Fruit fly (Drosophila melanogaster) whole organism, adult: ENCODE data around the gene rb.

ENCODE experiments used
- CG11617 ChIP-seq: fragments of 200-800 bp; sonication (Bioruptor generic); optimal IDR thresholded peaks from 2 replicates; lab custom pipeline; 2017; ENCODE audit warnings: mild to moderate bottlenecking, missing biosample characterization, missing genetic modification reagents, missing genetic modification characterization
- CG12768 ChIP-seq: fragments of 200-800 bp; sonication (Bioruptor generic); optimal IDR thresholded peaks from 2 replicates; lab custom pipeline; 2017; ENCODE audit warnings: missing biosample characterization, missing genetic modification characterization, mild to moderate bottlenecking, moderate library complexity, missing genetic modification reagents
- CG14711 ChIP-seq: fragments of 200-800 bp; sonication (Bioruptor generic); optimal IDR thresholded peaks from 2 replicates; lab custom pipeline; 2018; ENCODE audit warnings: missing biosample characterization, mild to moderate bottlenecking, missing genetic modification characterization, moderate library complexity
- CG1620 ChIP-seq: fragments of 200-800 bp; sonication (Bioruptor generic); optimal IDR thresholded peaks from 2 replicates; lab custom pipeline; 2016; ENCODE audit warnings: missing biosample characterization, missing genetic modification characterization
- CG33017 ChIP-seq: fragments of 200-800 bp; sonication (Bioruptor generic); optimal IDR thresholded peaks from 2 replicates; lab custom pipeline; 2018; ENCODE audit warnings: missing biosample characterization, mild to moderate bottlenecking, missing genetic modification characterization, moderate library complexity
- CG5204 ChIP-seq: fragments of 200-800 bp; sonication (Bioruptor generic); optimal IDR thresholded peaks from 2 replicates; lab custom pipeline; 2016; ENCODE audit warnings: missing biosample characterization, missing genetic modification characterization
- CG7045 ChIP-seq: fragments of 200-800 bp; sonication (Bioruptor generic); optimal IDR thresholded peaks from 2 replicates; lab custom pipeline; 2017; ENCODE audit warnings: missing biosample characterization, mild to moderate bottlenecking, missing genetic modification characterization
- CG7101 ChIP-seq: fragments of 200-800 bp; sonication (Bioruptor generic); optimal IDR thresholded peaks from 2 replicates; lab custom pipeline; 2018; ENCODE audit warnings: missing biosample characterization, mild to moderate bottlenecking, missing genetic modification characterization, moderate library complexity
- Clk ChIP-seq: fragments of 200-800 bp; sonication (Bioruptor generic); optimal IDR thresholded peaks from 2 replicates; lab custom pipeline; 2017; ENCODE audit warnings: missing biosample characterization, missing genetic modification characterization
- Crg-1 ChIP-seq: fragments of 200-800 bp; sonication (Bioruptor generic); optimal IDR thresholded peaks from 2 replicates; lab custom pipeline; 2016; ENCODE audit warnings: missing biosample characterization, missing genetic modification characterization
- Hr96 ChIP-seq: fragments of 200-800 bp; sonication (Bioruptor generic); optimal IDR thresholded peaks from 2 replicates; lab custom pipeline; 2016; ENCODE audit warnings: missing biosample characterization, missing genetic modification characterization
- Mnt ChIP-seq: fragments of 200-800 bp; sonication (Bioruptor generic); optimal IDR thresholded peaks from 2 replicates; lab custom pipeline; 2016; ENCODE audit warnings: missing biosample characterization, mild to moderate bottlenecking, missing genetic modification characterization
- bab1 ChIP-seq: fragments of 200-800 bp; sonication (Bioruptor generic); optimal IDR thresholded peaks from 3 replicates; lab custom pipeline; 2019; ENCODE audit warnings: missing biosample characterization, mild to moderate bottlenecking, missing genetic modification characterization, moderate library complexity
- cic ChIP-seq: fragments of 200-800 bp; sonication (Bioruptor generic); optimal IDR thresholded peaks from 2 replicates; lab custom pipeline; 2017; ENCODE audit warnings: missing biosample characterization, mild to moderate bottlenecking, missing genetic modification characterization, moderate library complexity
- cnc ChIP-seq, 2 experiments: fragments of >200 bp; optimal IDR thresholded peaks; 2 replicates each; lab custom pipeline; 2017
- kay ChIP-seq: fragments of 200-800 bp; sonication (Bioruptor generic); peaks from one replicate; lab custom pipeline; 2016; ENCODE audit warnings: missing biosample characterization, missing genetic modification characterization, borderline replicate concordance
- ovo ChIP-seq: fragments of 200-800 bp; sonication (Bioruptor generic); optimal IDR thresholded peaks from 2 replicates; lab custom pipeline; 2016; ENCODE audit warnings: missing biosample characterization, missing genetic modification characterization
- pad ChIP-seq: fragments of 200-800 bp; sonication (Bioruptor generic); optimal IDR thresholded peaks from 3 replicates; lab custom pipeline; 2017; ENCODE audit warnings: missing biosample characterization, missing genetic modification characterization, mild to moderate bottlenecking, moderate library complexity, missing genetic modification reagents
- tj ChIP-seq: fragments of 200-800 bp; sonication (Bioruptor generic); optimal IDR thresholded peaks from 3 replicates; lab custom pipeline; 2017; ENCODE audit warnings: missing biosample characterization, mild to moderate bottlenecking, missing genetic modification characterization, moderate library complexity
- toe ChIP-seq: fragments of 200-800 bp; sonication (Bioruptor generic); optimal IDR thresholded peaks from 2 replicates; lab custom pipeline; 2016; ENCODE audit warnings: missing biosample characterization, missing genetic modification characterization

Gene rb

DNA sequence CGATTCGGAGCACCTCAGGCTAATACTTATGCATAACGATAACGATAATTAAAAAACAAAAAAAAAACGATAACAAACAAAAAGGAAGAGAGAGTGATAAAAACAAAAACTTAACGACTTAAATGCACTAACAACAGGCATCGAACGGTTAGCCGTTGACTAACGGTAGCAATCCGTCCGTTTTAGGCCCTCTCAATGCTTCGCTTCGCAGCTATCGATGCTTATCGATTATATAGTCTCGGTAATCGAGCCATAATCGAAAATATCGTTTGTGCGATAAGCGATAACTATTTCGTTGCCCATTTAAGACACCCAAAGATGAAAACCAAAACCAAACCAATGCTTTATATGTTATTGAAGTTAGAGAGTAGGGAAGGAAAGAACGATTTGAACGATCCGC, 6.4 kb downstream of the rb start:
- TF ChIP-seq Hr96: no peak
- no peak for TF ChIP-seq CG1620 (GFP tag; lab: Kevin White, UChicago)

dm6 chrX:4529909-4530308, 10.5 kb downstream of the rb start, which contains the start of gene CG3556:
TSS of gene CG3556 (plus strand) at chrX:4530231.
- TF ChIP-seq CG7045: no peak
- TF ChIP-seq bab1: peak; percentile 71
- TF ChIP-seq CG7101 (tag; lab: Kevin White, UChicago): no peak
- no peak for TF ChIP-seq cic (GFP tag; lab: Kevin White, UChicago)

- TF ChIP-seq CG12768 (GFP tag; lab: Kevin White, UChicago): no peak
- no peak for TF ChIP-seq CG14711
- TF ChIP-seq bab1: no peak
- no peak for TF ChIP-seq CG11617 (GFP tag; lab: Kevin White, UChicago)
- TF ChIP-seq CG7045: no peak
- no peak for TF ChIP-seq cnc (optimal IDR thresholded peaks at IDR 0.05; lab: Kevin White, UChicago)
- no peak for TF ChIP-seq pad
- no peak for TF ChIP-seq Crg-1 (GFP tag; lab: Kevin White, UChicago)
- no peak for TF ChIP-seq CG33017 (tag; lab: Kevin White, UChicago)
- no peak for TF ChIP-seq Mnt (GFP tag; lab: Kevin White, UChicago)
- TF ChIP-seq CG5204 (GFP tag; lab: Kevin White, UChicago): no peak
- TF ChIP-seq CG1620 (GFP tag; lab: Kevin White, UChicago): no peak
- no peak for TF ChIP-seq toe
- no peak for TF ChIP-seq Clk (GFP tag; lab: Kevin White, UChicago)
- no peak for TF ChIP-seq kay
- TF ChIP-seq Hr96: no peak
- no peak for TF ChIP-seq CG7101 (tag; lab: Kevin White, UChicago)
Observed at dm6 chrX:4526754-4527153, 13.7 kb downstream of the rb start.

- TF ChIP-seq pad: no peak
- TF ChIP-seq ovo (GFP tag; lab: Kevin White, UChicago): no peak
- TF ChIP-seq CG1620 (GFP tag; lab: Kevin White, UChicago): no peak
- TF ChIP-seq Clk (GFP tag; lab: Kevin White, UChicago): no peak
- no peak for TF ChIP-seq CG14711
- no peak for TF ChIP-seq toe
Observed at dm6 chrX:4520879-4521278, 19.5 kb downstream of the rb start.

DNA sequence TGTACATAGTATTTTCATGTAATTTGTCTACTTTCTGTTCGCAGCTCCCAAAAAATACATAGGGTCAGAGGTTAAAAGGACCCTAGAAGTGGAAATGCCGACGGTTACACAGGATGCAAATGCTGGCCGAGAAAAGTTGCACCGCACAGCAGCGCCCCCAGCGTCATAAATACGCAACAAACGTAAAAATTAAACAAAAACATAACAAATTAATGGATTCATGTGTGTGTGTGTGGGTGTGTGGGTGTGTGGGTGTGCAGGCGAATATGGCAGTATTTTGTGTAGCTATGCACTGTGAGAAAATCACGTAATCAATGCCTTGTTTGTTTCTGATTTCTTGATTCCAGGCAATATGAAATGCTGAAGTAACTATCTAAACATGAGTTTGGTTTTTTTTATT, 28.9 kb downstream of the rb start:
- no peak for TF ChIP-seq Mnt (GFP tag; lab: Kevin White, UChicago)
- TF ChIP-seq CG11617 (GFP tag; lab: Kevin White, UChicago): no peak
- no peak for TF ChIP-seq Crg-1 (GFP tag; lab: Kevin White, UChicago)
- TF ChIP-seq ovo (GFP tag; lab: Kevin White, UChicago): no peak
- TF ChIP-seq CG7045: no peak
- TF ChIP-seq CG1620 (GFP tag; lab: Kevin White, UChicago): no peak
- TF ChIP-seq CG14711: no peak
- no peak for TF ChIP-seq pad
- no peak for TF ChIP-seq cnc (optimal IDR thresholded peaks at IDR 0.05; lab: Kevin White, UChicago)
- TF ChIP-seq Hr96: no peak
- TF ChIP-seq CG12768 (GFP tag; lab: Kevin White, UChicago): no peak
- TF ChIP-seq CG5204 (GFP tag; lab: Kevin White, UChicago): no peak
- TF ChIP-seq Clk (GFP tag; lab: Kevin White, UChicago): no peak
- no peak for TF ChIP-seq toe
- TF ChIP-seq tj (GFP tag; lab: Kevin White, UChicago): no peak
- TF ChIP-seq CG33017 (tag; lab: Kevin White, UChicago): no peak
- no peak for TF ChIP-seq bab1

DNA sequence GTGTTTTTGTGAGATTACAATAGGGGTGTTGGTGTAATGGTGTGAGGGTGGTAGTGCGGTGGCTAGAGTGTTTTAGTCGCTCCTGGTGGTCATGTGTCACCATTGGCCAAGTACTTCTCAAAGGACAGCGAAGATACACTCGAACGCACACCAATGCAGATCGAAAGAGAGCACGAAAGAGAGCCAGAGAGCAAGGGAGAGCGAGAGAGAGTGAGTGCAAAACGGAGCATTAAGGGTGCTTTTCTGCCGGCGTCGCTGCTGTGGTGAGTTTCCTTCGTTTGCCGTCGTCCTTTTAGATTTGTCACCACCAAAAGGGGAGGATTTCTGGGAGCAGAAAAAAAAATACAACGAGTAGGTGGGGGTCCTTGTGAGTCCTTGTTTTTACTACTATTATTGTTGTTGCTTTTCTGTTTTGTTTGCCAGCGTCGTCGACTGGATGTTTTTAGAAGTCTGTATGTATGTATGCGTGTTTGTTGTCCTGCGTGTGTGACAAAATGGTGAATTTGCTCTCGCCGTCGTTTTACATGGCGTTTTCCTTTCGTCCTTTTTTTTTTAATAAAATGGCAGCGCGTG, 32.3 kb downstream of the rb start:
- TF ChIP-seq cic (GFP tag; lab: Kevin White, UChicago) (no peak), Hr96 (no peak), Mnt (GFP tag; lab: Kevin White, UChicago) (no peak), toe (no peak), CG5204 (GFP tag; lab: Kevin White, UChicago) (no peak), Clk (GFP tag; lab: Kevin White, UChicago) (no peak), tj (GFP tag; lab: Kevin White, UChicago) (no peak), bab1 (no peak)

dm6 chrX:4507121-4507520, 33.3 kb downstream of the rb start:
- TF ChIP-seq CG33017 (tag; lab: Kevin White, UChicago): no peak
- TF ChIP-seq tj (GFP tag; lab: Kevin White, UChicago): no peak
- TF ChIP-seq bab1: peak; percentile 15
- TF ChIP-seq CG5204 (GFP tag; lab: Kevin White, UChicago): no peak
- no peak for TF ChIP-seq toe

dm6 chrX:4505318-4505717, 35.1 kb downstream of the rb start:
- TF ChIP-seq tj (GFP tag; lab: Kevin White, UChicago): no peak
- TF ChIP-seq CG12768 (GFP tag; lab: Kevin White, UChicago): no peak
- TF ChIP-seq pad: no peak
- no peak for TF ChIP-seq CG11617 (GFP tag; lab: Kevin White, UChicago)
- TF ChIP-seq bab1: no peak
- no peak for TF ChIP-seq cic (GFP tag; lab: Kevin White, UChicago)
- TF ChIP-seq CG5204 (GFP tag; lab: Kevin White, UChicago): no peak
- no peak for TF ChIP-seq cnc (optimal IDR thresholded peaks at IDR 0.05; lab: Kevin White, UChicago)
- TF ChIP-seq kay: no peak
- no peak for TF ChIP-seq CG1620 (GFP tag; lab: Kevin White, UChicago)
- TF ChIP-seq Crg-1 (GFP tag; lab: Kevin White, UChicago): no peak
- no peak for TF ChIP-seq toe
- TF ChIP-seq CG7101 (tag; lab: Kevin White, UChicago): no peak
- TF ChIP-seq CG14711: no peak
- TF ChIP-seq Hr96: no peak
- TF ChIP-seq ovo (GFP tag; lab: Kevin White, UChicago): no peak
- no peak for TF ChIP-seq Clk (GFP tag; lab: Kevin White, UChicago)
